Fruit fly (Drosophila melanogaster): ENCODE measurements around the gene Nrt.

DNA sequence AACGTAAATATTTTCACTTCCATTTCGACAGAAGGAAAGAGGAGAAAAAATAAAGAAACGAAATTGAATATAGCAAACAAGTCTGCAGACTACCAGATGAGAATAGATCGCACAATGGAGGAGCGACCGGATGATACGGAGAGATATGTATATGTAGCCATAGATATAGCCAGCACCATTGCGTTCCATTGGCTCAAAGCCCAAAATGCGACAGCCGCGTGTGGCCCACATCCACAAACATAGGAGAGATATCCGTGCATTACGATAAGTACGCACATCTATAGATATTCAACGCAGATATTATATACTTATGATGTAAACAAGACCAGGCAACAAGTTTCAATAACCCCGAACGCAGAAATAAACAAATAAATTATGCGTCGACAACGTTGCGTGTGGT, 37.4 kb downstream of the Nrt start:
- TF ChIP-seq cnc (optimal IDR thresholded peaks at IDR 0.05) (no peak), Hr96 (GFP tag; optimal IDR thresholded peaks at IDR 0.05) (no peak), CG7101 (tag; optimal IDR thresholded peaks at IDR 0.05) (no peak), Crg-1 (GFP tag; optimal IDR thresholded peaks at IDR 0.05) (no peak)
